Worm (Caenorhabditis elegans): ENCODE results near the gene F01D5.6.

DNA sequence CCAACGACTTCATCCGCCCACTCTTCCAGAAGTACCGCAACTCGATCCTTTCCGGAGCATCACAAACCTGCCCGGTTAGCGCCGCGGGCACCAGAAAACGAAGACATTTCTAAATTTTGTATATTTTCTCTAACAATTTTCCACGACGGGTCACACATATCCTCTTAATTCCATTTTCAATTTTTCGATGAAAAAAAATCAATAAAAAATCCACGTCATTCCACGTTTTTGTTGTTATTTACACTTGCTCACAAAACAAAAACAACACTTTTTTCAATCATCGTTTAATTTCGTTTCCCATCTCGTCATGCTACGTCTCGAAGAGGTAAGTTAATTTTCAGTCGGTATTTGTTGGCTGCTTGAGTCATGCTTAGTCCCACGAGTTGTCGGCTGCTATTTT lies 2.0 kb downstream of the F01D5.6 start, which contains the start of gene F01D5.7:
- TF ChIP-seq alr-1 (tag; optimal IDR thresholded peaks at IDR 0.05) (no peak), fos-1 (tag; optimal IDR thresholded peaks at IDR 0.05) (no peak), elt-3 (tag; optimal IDR thresholded peaks at IDR 0.05) (no peak), nhr-25 (tag; optimal IDR thresholded peaks at IDR 0.05) (no peak), ama-1 (optimal IDR thresholded peaks at IDR 0.05) (no peak), nhr-77 (tag; optimal IDR thresholded peaks at IDR 0.05) (no peak), sma-3 (GFP tag; optimal IDR thresholded peaks at IDR 0.05) (no peak), ztf-11 (tag; optimal IDR thresholded peaks at IDR 0.05) (no peak), aly-2 (tag; optimal IDR thresholded peaks at IDR 0.05) (no peak), zag-1 (tag; optimal IDR thresholded peaks at IDR 0.05) (no peak), unc-62 (GFP tag; optimal IDR thresholded peaks at IDR 0.05) (no peak), nhr-237 (tag; optimal IDR thresholded peaks at IDR 0.05) (no peak)

Measured in whole organism, L2 larva.